Fruit fly (Drosophila melanogaster): ENCODE measurements around the gene Prx6a.

Prx6a gene

dm6 chr2L:2839850-2840249, 38.2 kb downstream of the Prx6a start, which contains the start of gene CG2975 (continued):
- TF ChIP-seq GATAe (GFP tag; conservative IDR thresholded peaks at IDR 0.05) (no peak), Oli (tag; optimal IDR thresholded peaks at IDR 0.05) (no peak), sens-2 (GFP tag; IDR thresholded peaks at IDR 0.05) (no peak), Pdp1 (GFP tag; optimal IDR thresholded peaks at IDR 0.05) (no peak), sd (tag; optimal IDR thresholded peaks at IDR 0.05) (no peak), pum (GFP tag; optimal IDR thresholded peaks at IDR 0.05) (no peak), Hsf (GFP tag; optimal IDR thresholded peaks at IDR 0.05) (no peak), D19B (GFP tag; optimal IDR thresholded peaks at IDR 0.05) (no peak), gfzf (GFP tag; optimal IDR thresholded peaks at IDR 0.05) (peak; percentile 31), PHDP (tag; optimal IDR thresholded peaks at IDR 0.05) (no peak), z (GFP tag; IDR thresholded peaks at IDR 0.05) (no peak), CG14860 (GFP tag; IDR thresholded peaks at IDR 0.05; ENCODE audit: partially characterized antibody) (no peak), ci (GFP tag; IDR thresholded peaks at IDR 0.05) (no peak), toy (GFP tag; IDR thresholded peaks at IDR 0.05) (no peak), CG1529 (GFP tag; optimal IDR thresholded peaks at IDR 0.05) (no peak)

dm6 chr2L:2837742-2838461, 40.1 kb downstream of the Prx6a start, which contains the start of the genes CG3119 and Cpr23B:
TSS of gene CG3119 (minus strand) at chr2L:2837833.
TSS of gene Cpr23B (plus strand) at chr2L:2838411.
- TF ChIP-seq ap (GFP tag; IDR thresholded peaks at IDR 0.05), result no peak
- TF ChIP-seq CG1602 (GFP tag; optimal IDR thresholded peaks at IDR 0.05), result no peak
- no peak for TF ChIP-seq D19B (GFP tag; optimal IDR thresholded peaks at IDR 0.05)
- peak; percentile 51; the same call in 1 of the 4 replicates for TF ChIP-seq chinmo (GFP tag; IDR thresholded peaks at IDR 0.05; ENCODE audit: partially characterized antibody)
- TF ChIP-seq fd96Cb (tag; optimal IDR thresholded peaks at IDR 0.05), result no peak
- TF ChIP-seq ERR (GFP tag; optimal IDR thresholded peaks at IDR 0.05), result no peak
- peak; percentile 79 for TF ChIP-seq CG12769 (tag; optimal IDR thresholded peaks at IDR 0.05)
- TF ChIP-seq gsb (GFP tag; IDR thresholded peaks at IDR 0.05), result no peak
- no peak for TF ChIP-seq vnd (GFP tag; IDR thresholded peaks at IDR 0.05; ENCODE audit: partially characterized antibody)
- no peak for TF ChIP-seq Sox102F (GFP tag; optimal IDR thresholded peaks at IDR 0.05)
- no peak for TF ChIP-seq unpg (GFP tag; optimal IDR thresholded peaks at IDR 0.05)
- no peak for TF ChIP-seq jigr1 (GFP tag; IDR thresholded peaks at IDR 0.05)
- no peak for TF ChIP-seq Sin3A (optimal IDR thresholded peaks at IDR 0.05)
- TF ChIP-seq CG42726 (GFP tag; IDR thresholded peaks at IDR 0.05; ENCODE audit: partially characterized antibody), result no peak
- TF ChIP-seq Ravus (GFP tag; IDR thresholded peaks at IDR 0.05), result no peak
- TF ChIP-seq chn (GFP tag; optimal IDR thresholded peaks at IDR 0.05), result no peak
- TF ChIP-seq CG8924 (tag; optimal IDR thresholded peaks at IDR 0.05), result no peak
- TF ChIP-seq bcd (GFP tag; optimal IDR thresholded peaks at IDR 0.05), result no peak
- no peak for TF ChIP-seq dm (GFP tag; optimal IDR thresholded peaks at IDR 0.05)
- peak; percentile 12 for TF ChIP-seq CG13894 (tag; optimal IDR thresholded peaks at IDR 0.05)
- TF ChIP-seq Hmr (GFP tag; optimal IDR thresholded peaks at IDR 0.05), result no peak
- no peak for TF ChIP-seq zfh1 (GFP tag; IDR thresholded peaks at IDR 0.05)
- peak; percentile 85 for TF ChIP-seq grn (GFP tag; optimal IDR thresholded peaks at IDR 0.05)
- no peak for TF ChIP-seq nau (GFP tag; optimal IDR thresholded peaks at IDR 0.05)
- no peak for TF ChIP-seq CG18262 (tag; optimal IDR thresholded peaks at IDR 0.05)
- no peak for TF ChIP-seq MESR4 (GFP tag; optimal IDR thresholded peaks at IDR 0.05)
- TF ChIP-seq ac (GFP tag; optimal IDR thresholded peaks at IDR 0.05), result no peak
- peak; percentile 29; the same call in 1 of the 2 replicates for TF ChIP-seq vvl (GFP tag; IDR thresholded peaks at IDR 0.05)
- TF ChIP-seq Rx (GFP tag; IDR thresholded peaks at IDR 0.05), result no peak
- TF ChIP-seq br (optimal IDR thresholded peaks at IDR 0.05), result no peak
- no peak for TF ChIP-seq Dp (GFP tag; optimal IDR thresholded peaks at IDR 0.05)
- TF ChIP-seq Med (GFP tag), result no peak
- TF ChIP-seq jing (GFP tag; optimal IDR thresholded peaks at IDR 0.05), result no peak
- peak; percentile 56 for TF ChIP-seq Blimp-1 (GFP tag; optimal IDR thresholded peaks at IDR 0.05)
- peak; percentile 44 for TF ChIP-seq Deaf1 (tag; optimal IDR thresholded peaks at IDR 0.05)
- no peak for TF ChIP-seq pb (GFP tag; optimal IDR thresholded peaks at IDR 0.05)
